Worm (Caenorhabditis elegans) whole organism, L1 larva: Measurements from ENCODE around the gene lgc-48.

Experiments used
- C04F5.9 ChIP-seq: sonication (generic microtip); optimal IDR thresholded peaks from 2 replicates; lab custom pipeline; 2016; ENCODE audit warnings: missing genetic modification characterization, missing compliant biosample characterization
- C16A3.4 ChIP-seq: fragments of 150-350 bp; optimal IDR thresholded peaks from 2 replicates; lab custom pipeline; 2014; ENCODE audit warnings: missing biosample characterization, missing genetic modification characterization
- C34B4.2 ChIP-seq: sonication (generic microtip); optimal IDR thresholded peaks from 2 replicates; lab custom pipeline; 2017; ENCODE audit warnings: mild to moderate bottlenecking, missing genetic modification characterization, missing compliant biosample characterization
- aha-1 ChIP-seq: fragments of 150-350 bp; optimal IDR thresholded peaks from 2 replicates; lab custom pipeline; 2014; ENCODE audit warnings: missing biosample characterization, missing genetic modification characterization
- alr-1 ChIP-seq: fragments of 200-800 bp; sonication (Bioruptor generic); optimal IDR thresholded peaks from 2 replicates; lab custom pipeline; 2018; ENCODE audit warnings: borderline replicate concordance, mild to moderate bottlenecking, missing genetic modification characterization, missing compliant biosample characterization
- aly-2 ChIP-seq: fragments of 150-350 bp; optimal IDR thresholded peaks from 2 replicates; lab custom pipeline; 2014; ENCODE audit warnings: missing biosample characterization, missing genetic modification characterization
- ama-1 ChIP-seq: fragments of 150-350 bp; optimal IDR thresholded peaks from 2 replicates; lab custom pipeline; 2014
- blmp-1 ChIP-seq: fragments of 150-350 bp; optimal IDR thresholded peaks from 2 replicates; lab custom pipeline; 2014; ENCODE audit warnings: missing biosample characterization, missing genetic modification characterization
- ceh-63 ChIP-seq: fragments of 200-800 bp; sonication (Bioruptor generic); optimal IDR thresholded peaks from 2 replicates; lab custom pipeline; 2018; ENCODE audit warnings: mild to moderate bottlenecking, missing genetic modification characterization, missing compliant biosample characterization
- ceh-8 ChIP-seq: fragments of 200-800 bp; sonication (Bioruptor generic); optimal IDR thresholded peaks from 2 replicates; lab custom pipeline; 2018; ENCODE audit warnings: mild to moderate bottlenecking, missing genetic modification characterization, moderate library complexity, missing compliant biosample characterization
- ceh-82 ChIP-seq, 3 experiments: fragments of 150-350 bp in 1 of 3; sonication (generic microtip) in 2 of 3; optimal IDR thresholded peaks; 2 replicates each; lab custom pipeline; 2014 to 2017; ENCODE audit warnings: missing biosample characterization in 3 of 3, missing genetic modification characterization in 3 of 3
- ceh-88 ChIP-seq: fragments of 200-800 bp; sonication (Bioruptor generic); IDR thresholded peaks from 2 replicates; pipeline ENCODE4 v1.3.6; 2022; ENCODE audit warnings: missing genetic modification characterization, missing compliant biosample characterization
- ces-1 ChIP-seq: fragments of 150-350 bp; optimal IDR thresholded peaks from 2 replicates; lab custom pipeline; 2014; ENCODE audit warnings: missing biosample characterization, missing genetic modification reagents, missing genetic modification characterization
- dpl-1 ChIP-seq, 3 experiments: fragments of 150-350 bp in 2 of 3; sonication (generic microtip) in 1 of 3; optimal IDR thresholded peaks; 2 replicates each; lab custom pipeline; 2014 to 2017; ENCODE audit warnings: missing biosample characterization in 3 of 3, missing genetic modification characterization in 3 of 3, missing genetic modification reagents in 3 of 3
- dsc-1 ChIP-seq: sonication (generic microtip); optimal IDR thresholded peaks from 2 replicates; lab custom pipeline; 2016; ENCODE audit warnings: mild to moderate bottlenecking, missing genetic modification characterization, missing compliant biosample characterization
- efl-1 ChIP-seq, 4 experiments: fragments of 150-350 bp; optimal IDR thresholded peaks in 3 of 4; peaks in 1 of 4; 1 replicate in 1 of 4; 2 replicates in 3 of 4; lab custom pipeline; 2014; ENCODE audit warnings: missing biosample characterization in 2 of 4, missing genetic modification characterization in 2 of 4, missing genetic modification reagents in 2 of 4
- egl-13 ChIP-seq: sonication (generic microtip); optimal IDR thresholded peaks from 2 replicates; lab custom pipeline; 2016; ENCODE audit warnings: missing genotype, missing genetic modification reagents, missing genetic modification characterization, missing compliant biosample characterization
- elt-2 ChIP-seq: sonication (generic microtip); optimal IDR thresholded peaks from 2 replicates; lab custom pipeline; 2016; ENCODE audit warnings: missing genetic modification characterization, mild to moderate bottlenecking, inconsistent platforms, missing compliant biosample characterization, missing genetic modification reagents
- elt-3 ChIP-seq, 6 experiments: fragments of 150-350 bp in 1 of 6; sonication (generic microtip); optimal IDR thresholded peaks; 2 replicates each; lab custom pipeline; 2017 to 2018; ENCODE audit warnings: missing biosample characterization in 6 of 6, missing genetic modification characterization in 6 of 6, inconsistent platforms in 1 of 6
- grh-1 ChIP-seq: fragments of 200-800 bp; sonication (Bioruptor generic); IDR thresholded peaks from 2 replicates; pipeline ENCODE4 v1.3.6; 2022; ENCODE audit warnings: missing genetic modification reagents, missing genetic modification characterization, missing compliant biosample characterization
- hlh-17 ChIP-seq: fragments of 200-800 bp; sonication (Bioruptor generic); optimal IDR thresholded peaks from 2 replicates; lab custom pipeline; 2018; ENCODE audit warnings: missing genetic modification characterization, mild to moderate bottlenecking, missing compliant biosample characterization, moderate library complexity, borderline replicate concordance
- hlh-4 ChIP-seq: sonication (generic microtip); optimal IDR thresholded peaks from 2 replicates; lab custom pipeline; 2016; ENCODE audit warnings: mild to moderate bottlenecking, missing genetic modification characterization, missing compliant biosample characterization
- isw-1 ChIP-seq: fragments of 200-800 bp; sonication (Bioruptor generic); IDR thresholded peaks from 2 replicates; pipeline ENCODE4 v1.3.6; 2022; ENCODE audit warnings: missing genetic modification characterization, missing compliant biosample characterization
- lin-14 ChIP-seq: fragments of 200-800 bp; sonication (Bioruptor generic); optimal IDR thresholded peaks from 2 replicates; lab custom pipeline; 2018; ENCODE audit warnings: mild to moderate bottlenecking, missing genetic modification characterization, moderate library complexity, missing compliant biosample characterization
- lin-35 ChIP-seq, 2 experiments: fragments of 150-350 bp; optimal IDR thresholded peaks; 2 replicates each; lab custom pipeline; 2014; ENCODE audit warnings: missing biosample characterization in 2 of 2, missing genetic modification characterization in 2 of 2, missing genetic modification reagents in 2 of 2
- lin-39 ChIP-seq: fragments of 150-350 bp; optimal IDR thresholded peaks from 2 replicates; lab custom pipeline; 2014; ENCODE audit warnings: missing biosample characterization, missing genetic modification reagents, missing genetic modification characterization
- lsy-2 ChIP-seq, 2 experiments: fragments of 150-350 bp; optimal IDR thresholded peaks; 2 replicates each; lab custom pipeline; 2014; ENCODE audit warnings: missing biosample characterization in 2 of 2, missing genetic modification characterization in 2 of 2
- mab-9 ChIP-seq: fragments of 200-800 bp; sonication (Bioruptor generic); IDR thresholded peaks from 2 replicates; pipeline ENCODE4 v1.3.6; 2022; ENCODE audit warnings: missing genetic modification reagents, missing genetic modification characterization, missing compliant biosample characterization
- mdl-1 ChIP-seq, 2 experiments: fragments of 150-350 bp; optimal IDR thresholded peaks; 2 replicates each; lab custom pipeline; 2014 to 2017; ENCODE audit warnings: missing biosample characterization in 2 of 2, missing genetic modification characterization in 2 of 2, inconsistent platforms in 1 of 2
- mep-1 ChIP-seq: fragments of 150-350 bp; optimal IDR thresholded peaks from 2 replicates; lab custom pipeline; 2014; ENCODE audit warnings: missing biosample characterization, missing genetic modification characterization
- nhr-11 ChIP-seq: fragments of 150-350 bp; optimal IDR thresholded peaks from 2 replicates; lab custom pipeline; 2014; ENCODE audit warnings: missing biosample characterization, missing genetic modification characterization
- nhr-71 ChIP-seq: sonication (generic microtip); optimal IDR thresholded peaks from 2 replicates; lab custom pipeline; 2016; ENCODE audit warnings: mild to moderate bottlenecking, missing genetic modification characterization, moderate library complexity, missing compliant biosample characterization
- nhr-76 ChIP-seq: sonication (generic microtip); optimal IDR thresholded peaks from 2 replicates; lab custom pipeline; 2017; ENCODE audit warnings: missing biosample characterization, missing genetic modification characterization
- nhr-77 ChIP-seq: fragments of 150-350 bp; optimal IDR thresholded peaks from 2 replicates; lab custom pipeline; 2014; ENCODE audit warnings: missing biosample characterization, missing genetic modification characterization
- nhr-84 ChIP-seq: sonication (generic microtip); optimal IDR thresholded peaks from 2 replicates; lab custom pipeline; 2017; ENCODE audit warnings: missing biosample characterization, missing genetic modification characterization
- nhr-85 ChIP-seq: sonication (generic microtip); peaks from one replicate; lab custom pipeline; 2016; ENCODE audit warnings: missing genetic modification characterization, inconsistent platforms, missing compliant biosample characterization
- nhr-90 ChIP-seq: sonication (generic microtip); optimal IDR thresholded peaks from 2 replicates; lab custom pipeline; 2016; ENCODE audit warnings: mild to moderate bottlenecking, missing genetic modification characterization, missing compliant biosample characterization; ENCODE audit not compliant: poor library complexity
- pax-3 ChIP-seq: fragments of 200-800 bp; sonication (Bioruptor generic); optimal IDR thresholded peaks from 2 replicates; lab custom pipeline; 2018; ENCODE audit warnings: mild to moderate bottlenecking, missing genetic modification characterization, moderate library complexity, missing compliant biosample characterization
- pqm-1 ChIP-seq: sonication (generic microtip); optimal IDR thresholded peaks from 3 replicates; lab custom pipeline; 2017; ENCODE audit warnings: missing biosample characterization, missing genetic modification characterization
- rnt-1 ChIP-seq: sonication (generic microtip); optimal IDR thresholded peaks from 2 replicates; lab custom pipeline; 2016; ENCODE audit warnings: mild to moderate bottlenecking, missing genetic modification characterization, moderate library complexity, missing compliant biosample characterization
- snpc-4 ChIP-seq: fragments of 150-350 bp; optimal IDR thresholded peaks from 2 replicates; lab custom pipeline; 2014; ENCODE audit warnings: missing biosample characterization, missing genetic modification characterization
- snu-23 ChIP-seq: sonication (generic microtip); optimal IDR thresholded peaks from 2 replicates; lab custom pipeline; 2016; ENCODE audit warnings: missing genetic modification characterization, missing compliant biosample characterization
- sup-37 ChIP-seq: fragments of 200-800 bp; sonication (Bioruptor generic); optimal IDR thresholded peaks from 2 replicates; lab custom pipeline; 2018; ENCODE audit warnings: mild to moderate bottlenecking, missing genetic modification characterization, missing compliant biosample characterization
- swsn-7 ChIP-seq: sonication (generic microtip); optimal IDR thresholded peaks from 2 replicates; lab custom pipeline; 2016; ENCODE audit warnings: missing genetic modification characterization, missing compliant biosample characterization
- tbx-2 ChIP-seq: sonication (generic microtip); optimal IDR thresholded peaks from 2 replicates; lab custom pipeline; 2016; ENCODE audit warnings: missing genetic modification characterization, missing compliant biosample characterization
- unc-62 ChIP-seq: fragments of 150-350 bp; optimal IDR thresholded peaks from 2 replicates; lab custom pipeline; 2014; ENCODE audit warnings: missing biosample characterization, missing genetic modification reagents, missing genetic modification characterization
- zip-4 ChIP-seq: fragments of 200-800 bp; sonication (Bioruptor generic); optimal IDR thresholded peaks from 2 replicates; lab custom pipeline; 2018; ENCODE audit warnings: mild to moderate bottlenecking, missing genetic modification characterization, moderate library complexity, missing compliant biosample characterization
- ztf-4 ChIP-seq: fragments of 150-350 bp; optimal IDR thresholded peaks from 2 replicates; lab custom pipeline; 2014; ENCODE audit warnings: missing biosample characterization, missing genetic modification characterization

Gene lgc-48

DNA sequence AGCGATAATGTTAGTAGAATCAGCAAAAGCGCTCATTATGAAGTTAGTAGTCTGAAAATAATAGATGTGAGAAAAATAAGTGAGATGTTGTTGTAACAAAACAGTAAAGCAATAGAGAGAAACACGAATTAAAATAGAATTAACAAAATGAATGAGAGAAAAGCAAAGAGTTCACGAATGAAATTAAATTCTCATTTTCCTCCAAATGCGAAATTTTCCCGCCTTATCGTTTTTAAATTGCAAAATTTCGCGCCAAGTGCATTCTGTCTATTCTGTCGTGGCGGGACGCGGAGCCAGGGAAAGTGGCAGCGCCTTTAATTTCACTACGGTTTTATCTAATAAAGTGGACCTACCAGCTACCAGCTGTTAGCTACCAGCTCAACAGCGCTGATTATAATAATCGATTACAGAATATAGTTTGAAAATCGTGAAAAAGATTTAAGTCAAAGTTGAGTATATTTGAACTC is 27.8 kb upstream of the lgc-48 start, which contains the start of gene nasp-2:
nasp-2 (minus strand) TSS at position 51 of the 467 bp plus-strand sequence.
- no peak for TF ChIP-seq aly-2
- TF ChIP-seq grh-1 (GFP tag; lab: Robert Waterston, UW), result no peak
- TF ChIP-seq blmp-1, result peak; percentile 5
- no peak for TF ChIP-seq ceh-82 (tag; optimal IDR thresholded peaks at IDR 0.05; lab: Kevin White, UChicago)
- TF ChIP-seq C16A3.4 (tag; lab: Kevin White, UChicago), result peak; percentile 47
- peak; percentile 71 to 90 for TF ChIP-seq lin-35 (GFP tag; optimal IDR thresholded peaks at IDR 0.05; lab: Kevin White, UChicago)
- peak; percentile 81 to 88 for TF ChIP-seq efl-1 (optimal IDR thresholded peaks at IDR 0.05; lab: Kevin White, UChicago)
- TF ChIP-seq efl-1 (GFP tag; optimal IDR thresholded peaks at IDR 0.05 in 1 of 2; lab: Kevin White, UChicago), result peak; percentile 79 to 97
- no peak for TF ChIP-seq ceh-8 (GFP tag; lab: Kevin White, UChicago)
- TF ChIP-seq snu-23 (GFP tag; lab: Kevin White, UChicago), result peak; percentile 2
- TF ChIP-seq elt-2, result no peak
- TF ChIP-seq alr-1 (tag; lab: Kevin White, UChicago), result no peak
- no peak for TF ChIP-seq C04F5.9 (tag; lab: Kevin White, UChicago)
- TF ChIP-seq dpl-1 (GFP tag; optimal IDR thresholded peaks at IDR 0.05; lab: Kevin White, UChicago), result peak; percentile 72 to 90 (median 85)
- TF ChIP-seq rnt-1, result peak; percentile 45
- TF ChIP-seq C34B4.2 (tag; lab: Kevin White, UChicago), result no peak
- TF ChIP-seq lsy-2 (tag; optimal IDR thresholded peaks at IDR 0.05; lab: Kevin White, UChicago), result peak in 1 of 2 experiments; percentile 38
- no peak for TF ChIP-seq nhr-71 (tag; lab: Kevin White, UChicago)
- TF ChIP-seq swsn-7, result no peak

DNA sequence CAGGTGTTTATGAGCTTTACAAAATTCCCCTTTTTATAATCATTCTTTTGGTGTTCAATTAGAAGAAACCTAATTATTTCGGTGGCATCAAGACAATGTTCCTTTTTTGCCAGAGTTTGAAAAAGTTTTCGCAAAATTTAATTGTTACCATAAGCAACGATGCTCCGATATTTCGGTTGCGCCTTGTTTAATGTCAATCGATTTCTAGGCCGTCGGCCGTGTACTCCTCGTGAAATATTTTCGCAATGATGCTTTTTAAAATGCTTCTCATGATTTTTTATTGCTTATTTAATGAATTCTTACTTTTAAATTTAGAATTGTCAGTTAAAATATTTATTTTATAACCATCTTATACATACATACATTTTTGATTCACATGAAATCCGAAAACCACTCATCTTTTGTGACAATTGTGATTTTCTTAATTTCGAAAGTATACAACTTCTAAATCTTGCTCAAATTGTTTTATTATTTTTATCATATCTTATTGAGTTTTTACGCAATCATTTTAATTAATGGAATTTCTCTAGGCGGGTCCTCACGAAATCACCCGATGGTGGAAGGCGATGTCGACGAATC is 26.9 kb upstream of the lgc-48 start, which contains the start of gene C50B6.3:
C50B6.3 (plus strand) TSS at position 529 of the 579 bp plus-strand sequence.
- no peak for TF ChIP-seq pqm-1 (tag; lab: Kevin White, UChicago)
- peak; percentile 96 for TF ChIP-seq dsc-1
- TF ChIP-seq unc-62, result no peak
- TF ChIP-seq isw-1, result peak; percentile 85
- TF ChIP-seq lin-39 (tag; lab: Kevin White, UChicago), result peak; percentile 64
- peak; percentile 97 for TF ChIP-seq pax-3 (tag; lab: Kevin White, UChicago)
- peak; percentile 91 for TF ChIP-seq lsy-2 (tag; optimal IDR thresholded peaks at IDR 0.05; lab: Kevin White, UChicago)
- no peak for TF ChIP-seq nhr-76
- no peak for TF ChIP-seq aha-1 (tag; lab: Kevin White, UChicago)
- no peak for TF ChIP-seq sup-37
- peak; percentile 71 for TF ChIP-seq blmp-1
- peak; percentile 92 for TF ChIP-seq swsn-7
- TF ChIP-seq elt-2, result peak; percentile 63
- no peak for TF ChIP-seq ces-1 (GFP tag; lab: Kevin White, UChicago)
- TF ChIP-seq ceh-88 (GFP tag; lab: Robert Waterston, UW), result peak; percentile 68; the same call in 1 of the 2 replicates
- peak; percentile 66 for TF ChIP-seq zip-4 (GFP tag; lab: Kevin White, UChicago)
- peak; percentile 92 for TF ChIP-seq mep-1
- peak; percentile 93 for TF ChIP-seq egl-13 (tag; lab: Kevin White, UChicago)
- TF ChIP-seq elt-3 (tag; optimal IDR thresholded peaks at IDR 0.05; lab: Kevin White, UChicago), result peak in 2 of 6 experiments; percentile 76 to 82
- no peak for TF ChIP-seq nhr-11
- TF ChIP-seq lin-14, result peak; percentile 90
- TF ChIP-seq lin-35 (GFP tag; optimal IDR thresholded peaks at IDR 0.05; lab: Kevin White, UChicago), result peak; percentile 85 to 86
- peak; percentile 69 for TF ChIP-seq ceh-63 (GFP tag; lab: Kevin White, UChicago)
- peak; percentile 85 to 88 for TF ChIP-seq efl-1 (optimal IDR thresholded peaks at IDR 0.05; lab: Kevin White, UChicago)
- TF ChIP-seq efl-1 (GFP tag; optimal IDR thresholded peaks at IDR 0.05 in 1 of 2; lab: Kevin White, UChicago), result peak; percentile 81 to 98
- TF ChIP-seq nhr-85 (tag; lab: Kevin White, UChicago), result peak; percentile 95
- TF ChIP-seq hlh-17, result no peak
- peak; percentile 66 for TF ChIP-seq snpc-4 (tag; lab: Kevin White, UChicago)
- peak; percentile 78 for TF ChIP-seq ztf-4 (tag; lab: Kevin White, UChicago)
- peak; percentile 84 for TF ChIP-seq ceh-8 (GFP tag; lab: Kevin White, UChicago)
- peak; percentile 53 for TF ChIP-seq nhr-77 (tag; lab: Kevin White, UChicago)
- TF ChIP-seq nhr-84 (tag; lab: Kevin White, UChicago), result no peak
- TF ChIP-seq mdl-1 (tag; optimal IDR thresholded peaks at IDR 0.05; lab: Kevin White, UChicago), result peak in 1 of 2 experiments; percentile 58
- peak; percentile 93 for TF ChIP-seq nhr-90 (tag; lab: Kevin White, UChicago)
- TF ChIP-seq tbx-2 (tag; lab: Kevin White, UChicago), result peak; percentile 95
- peak; percentile 80 for TF ChIP-seq hlh-4 (tag; lab: Kevin White, UChicago)
- TF ChIP-seq aly-2, result peak; percentile 43
- no peak for TF ChIP-seq ama-1 (lab: Kevin White, UChicago)
- peak; percentile 80 for TF ChIP-seq mab-9 (GFP tag; lab: Robert Waterston, UW)
